Worm (Caenorhabditis elegans) whole organism, L2 larva: ENCODE measurements around the gene clec-222.

Experiments
- F13H6.1 ChIP-seq: sonication (generic microtip); optimal IDR thresholded peaks from 2 replicates; lab custom pipeline; 2016; ENCODE audit warnings: missing genetic modification characterization, missing compliant biosample characterization
- fos-1 ChIP-seq: fragments of 150-350 bp; optimal IDR thresholded peaks from 2 replicates; lab custom pipeline; 2014; ENCODE audit warnings: missing biosample characterization, missing genetic modification characterization
- lin-39 ChIP-seq: fragments of 150-350 bp; optimal IDR thresholded peaks from 2 replicates; lab custom pipeline; 2014; ENCODE audit warnings: missing biosample characterization, missing genetic modification reagents, missing genetic modification characterization
- nhr-129 ChIP-seq: fragments of 150-350 bp; optimal IDR thresholded peaks from 2 replicates; lab custom pipeline; 2014; ENCODE audit warnings: missing biosample characterization, missing genetic modification characterization

DNA sequence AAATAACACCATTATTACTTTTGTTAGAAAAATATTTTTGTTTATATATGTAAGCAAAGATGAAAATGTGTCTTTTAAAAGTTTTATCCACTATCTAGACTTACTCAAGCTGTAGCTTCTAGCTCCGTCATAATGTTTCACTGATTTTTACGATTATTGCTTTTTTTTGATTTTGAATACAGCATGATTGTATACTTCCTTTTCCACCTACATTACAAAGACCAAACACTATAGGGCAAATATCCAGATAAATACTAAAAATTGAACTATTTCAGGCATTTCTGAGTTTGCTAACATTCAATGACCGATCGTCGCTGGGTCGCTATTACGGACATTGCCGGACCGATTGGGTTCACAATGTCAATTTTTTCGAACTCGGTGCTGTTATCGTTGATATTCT lies 4.5 kb upstream of the clec-222 start, which contains the start of gene str-116:
- TF ChIP-seq nhr-129 (no peak), fos-1 (tag; lab: Kevin White, UChicago) (no peak), lin-39 (no peak), F13H6.1 (no peak)
